Worm (Caenorhabditis elegans): ENCODE results near the gene F59F5.5.

Gene F59F5.5

ce11 chrX:10545716-10546115 lies at the start of gene F59F5.5:
Gene F59F5.5 (plus strand): TSS chrX:10546016.
- TF ChIP-seq pha-4 (tag; optimal IDR thresholded peaks at IDR 0.05): no peak
- no peak for TF ChIP-seq ZK546.5 (tag; optimal IDR thresholded peaks at IDR 0.05)
- no peak for TF ChIP-seq sea-2 (GFP tag; optimal IDR thresholded peaks at IDR 0.05)
- no peak for TF ChIP-seq hmg-11 (tag; optimal IDR thresholded peaks at IDR 0.05)
- TF ChIP-seq egl-5 (tag; optimal IDR thresholded peaks at IDR 0.05): no peak
- TF ChIP-seq R02D3.7 (tag; optimal IDR thresholded peaks at IDR 0.05): no peak
- TF ChIP-seq nhr-237 (tag; optimal IDR thresholded peaks at IDR 0.05): no peak
- no peak for TF ChIP-seq jun-1 (tag; optimal IDR thresholded peaks at IDR 0.05)
- TF ChIP-seq nhr-25 (tag; optimal IDR thresholded peaks at IDR 0.05): no peak
- no peak for TF ChIP-seq fkh-10 (GFP tag; optimal IDR thresholded peaks at IDR 0.05)
- TF ChIP-seq nfya-1 (tag; optimal IDR thresholded peaks at IDR 0.05; ENCODE audit: insufficient read depth): no peak
- no peak for TF ChIP-seq unc-62 (GFP tag; optimal IDR thresholded peaks at IDR 0.05)
- no peak for TF ChIP-seq lin-15B (tag; optimal IDR thresholded peaks at IDR 0.05)
- no peak for TF ChIP-seq unc-39 (tag; optimal IDR thresholded peaks at IDR 0.05)
- TF ChIP-seq egl-27 (tag; optimal IDR thresholded peaks at IDR 0.05): no peak
- TF ChIP-seq elt-1 (tag; optimal IDR thresholded peaks at IDR 0.05): no peak

- no peak for TF ChIP-seq ama-1 (optimal IDR thresholded peaks at IDR 0.05)
- peak; percentile 12 for TF ChIP-seq nfya-1 (tag; optimal IDR thresholded peaks at IDR 0.05; ENCODE audit: insufficient read depth)
- TF ChIP-seq nhr-25 (tag; optimal IDR thresholded peaks at IDR 0.05): no peak
Measured at ce11 chrX:10499590-10499989, 46.2 kb upstream of the F59F5.5 start, which contains the start of gene vab-3. Gene vab-3 (plus strand): TSS chrX:10499890.

ce11 chrX:10503393-10503792 lies 42.4 kb upstream of the F59F5.5 start:
- TF ChIP-seq zag-1 (tag; optimal IDR thresholded peaks at IDR 0.05) (no peak), nhr-23 (tag; optimal IDR thresholded peaks at IDR 0.05) (no peak), ama-1 (optimal IDR thresholded peaks at IDR 0.05) (no peak), nhr-237 (tag; optimal IDR thresholded peaks at IDR 0.05) (no peak), ceh-28 (tag; optimal IDR thresholded peaks at IDR 0.05) (no peak), nhr-77 (tag; optimal IDR thresholded peaks at IDR 0.05) (no peak), sea-2 (GFP tag; optimal IDR thresholded peaks at IDR 0.05) (no peak), lsy-12 (tag; optimal IDR thresholded peaks at IDR 0.05) (no peak), nhr-25 (tag; optimal IDR thresholded peaks at IDR 0.05) (no peak), pqm-1 (tag; optimal IDR thresholded peaks at IDR 0.05) (no peak), elt-1 (tag; optimal IDR thresholded peaks at IDR 0.05) (no peak)

ce11 chrX:10505193-10505592 lies 40.6 kb upstream of the F59F5.5 start:
- TF ChIP-seq nhr-23 (tag; optimal IDR thresholded peaks at IDR 0.05) (no peak), nfya-1 (tag; optimal IDR thresholded peaks at IDR 0.05; ENCODE audit: insufficient read depth) (peak; percentile 95), lin-15B (tag; optimal IDR thresholded peaks at IDR 0.05) (no peak)

- no peak for TF ChIP-seq elt-1 (tag; optimal IDR thresholded peaks at IDR 0.05)
- TF ChIP-seq unc-39 (tag; optimal IDR thresholded peaks at IDR 0.05): no peak
- TF ChIP-seq jun-1 (tag; optimal IDR thresholded peaks at IDR 0.05): no peak
- no peak for TF ChIP-seq snpc-4 (tag; optimal IDR thresholded peaks at IDR 0.05)
- TF ChIP-seq hmg-11 (tag; optimal IDR thresholded peaks at IDR 0.05): no peak
- TF ChIP-seq ZK546.5 (tag; optimal IDR thresholded peaks at IDR 0.05): no peak
- TF ChIP-seq zag-1 (tag; optimal IDR thresholded peaks at IDR 0.05): no peak
- no peak for TF ChIP-seq lsy-12 (tag; optimal IDR thresholded peaks at IDR 0.05)
Measured at ce11 chrX:10507971-10508370, 37.8 kb upstream of the F59F5.5 start.

- TF ChIP-seq ZK546.5 (tag; optimal IDR thresholded peaks at IDR 0.05) (no peak), nhr-77 (tag; optimal IDR thresholded peaks at IDR 0.05) (no peak), ceh-9 (tag; optimal IDR thresholded peaks at IDR 0.05) (no peak), fos-1 (tag; optimal IDR thresholded peaks at IDR 0.05) (no peak), lsy-12 (tag; optimal IDR thresholded peaks at IDR 0.05) (no peak), ceh-28 (tag; optimal IDR thresholded peaks at IDR 0.05) (no peak), nhr-237 (tag; optimal IDR thresholded peaks at IDR 0.05) (no peak), skn-1 (tag; optimal IDR thresholded peaks at IDR 0.05) (no peak), unc-39 (tag; optimal IDR thresholded peaks at IDR 0.05) (no peak), fkh-10 (GFP tag; optimal IDR thresholded peaks at IDR 0.05) (no peak), ceh-82 (tag; optimal IDR thresholded peaks at IDR 0.05) (no peak), jun-1 (tag; optimal IDR thresholded peaks at IDR 0.05) (no peak), aly-2 (tag; optimal IDR thresholded peaks at IDR 0.05) (no peak), nhr-12 (tag; optimal IDR thresholded peaks at IDR 0.05) (no peak), unc-62 (GFP tag; optimal IDR thresholded peaks at IDR 0.05) (no peak), ztf-11 (tag; optimal IDR thresholded peaks at IDR 0.05) (no peak), eor-1 (tag; optimal IDR thresholded peaks at IDR 0.05) (no peak), ama-1 (optimal IDR thresholded peaks at IDR 0.05) (no peak), zag-1 (tag; optimal IDR thresholded peaks at IDR 0.05) (no peak)
Measured at ce11 chrX:10514056-10514455, 31.8 kb upstream of the F59F5.5 start.
